Worm (Caenorhabditis elegans): ENCODE data around the gene rnr-1.

rnr-1 gene

DNA sequence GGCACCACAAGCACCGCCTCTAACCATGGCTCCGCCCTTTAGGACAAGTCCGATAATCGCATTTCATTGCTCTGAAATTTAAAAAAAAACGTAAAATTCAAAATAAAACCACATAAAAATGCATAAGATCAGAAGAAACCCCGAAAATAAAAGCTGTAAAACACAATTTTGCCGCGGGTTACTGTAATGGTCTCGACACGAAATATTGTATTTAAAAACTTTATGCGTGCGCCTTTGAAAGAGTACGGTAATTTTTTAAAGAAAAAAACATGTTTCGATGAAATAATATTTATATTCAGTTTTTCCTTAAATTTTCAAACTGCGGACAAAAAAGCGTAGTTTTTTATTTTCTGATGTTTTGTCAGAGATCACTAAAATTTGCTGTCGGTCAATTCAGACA is at the start of gene rnr-1:
Gene rnr-1, minus strand, starts transcription at position 77 of the 400 bp plus-strand sequence.
- TF ChIP-seq unc-62 (GFP tag; optimal IDR thresholded peaks at IDR 0.05) (no peak), zag-1 (tag; optimal IDR thresholded peaks at IDR 0.05) (no peak), ceh-9 (tag; optimal IDR thresholded peaks at IDR 0.05) (no peak), elt-2 (tag; optimal IDR thresholded peaks at IDR 0.05) (no peak), nhr-237 (tag; optimal IDR thresholded peaks at IDR 0.05) (no peak), nfya-1 (tag; optimal IDR thresholded peaks at IDR 0.05; ENCODE audit: insufficient read depth) (no peak), nhr-11 (tag; optimal IDR thresholded peaks at IDR 0.05) (no peak), elt-3 (tag; optimal IDR thresholded peaks at IDR 0.05) (no peak), mml-1 (tag; optimal IDR thresholded peaks at IDR 0.05) (no peak), jun-1 (tag; optimal IDR thresholded peaks at IDR 0.05) (no peak), nhr-12 (tag; optimal IDR thresholded peaks at IDR 0.05) (no peak), lin-15B (tag; optimal IDR thresholded peaks at IDR 0.05) (no peak), ztf-4 (tag; optimal IDR thresholded peaks at IDR 0.05) (no peak), pqm-1 (tag; optimal IDR thresholded peaks at IDR 0.05) (no peak), nhr-77 (tag; optimal IDR thresholded peaks at IDR 0.05) (no peak), pha-4 (tag; optimal IDR thresholded peaks at IDR 0.05) (no peak)

DNA sequence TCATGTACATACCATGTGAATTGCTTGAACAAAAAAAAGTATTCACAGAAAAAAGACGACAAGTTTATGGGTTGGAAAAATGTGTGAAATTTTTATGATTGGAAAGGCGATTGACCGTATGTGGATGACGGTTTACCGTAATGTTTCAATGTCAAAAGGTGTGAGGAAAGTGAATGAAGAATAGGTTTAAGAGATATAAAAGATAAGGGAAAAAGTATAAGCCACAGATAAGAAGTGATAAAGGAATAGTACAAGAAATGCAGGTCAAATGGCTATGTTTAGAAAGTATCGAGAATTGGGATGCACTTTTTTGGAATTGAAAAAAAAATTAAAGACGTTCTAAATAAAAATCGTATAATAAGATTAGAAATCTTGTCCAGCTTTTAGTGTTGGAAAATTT is 49.2 kb upstream of the rnr-1 start:
- TF ChIP-seq nhr-25 (tag; optimal IDR thresholded peaks at IDR 0.05) (peak; percentile 5), fkh-2 (tag; optimal IDR thresholded peaks at IDR 0.05) (no peak), elt-3 (tag; optimal IDR thresholded peaks at IDR 0.05) (peak in 1 of 3 experiments; percentile 89), nhr-23 (tag; optimal IDR thresholded peaks at IDR 0.05) (peak; percentile 7)

DNA sequence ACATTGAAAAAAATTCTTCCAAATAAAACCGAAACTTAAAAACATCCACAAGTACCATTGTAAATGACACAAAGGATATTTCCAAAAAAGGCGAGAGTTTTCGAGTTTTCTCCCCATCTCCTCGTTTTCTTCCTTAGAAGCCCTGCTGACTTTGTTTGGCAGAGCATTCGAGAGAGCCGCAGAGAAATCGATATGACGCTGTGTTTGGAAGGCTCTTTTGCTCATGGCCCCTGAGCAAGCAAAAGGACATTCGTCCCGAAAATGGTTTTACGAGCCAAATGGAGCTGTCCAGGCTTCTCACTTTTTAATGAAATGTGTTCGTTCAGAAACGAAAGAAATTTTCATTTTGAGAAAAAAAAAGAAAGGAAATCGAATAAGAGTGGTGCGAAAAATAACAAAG is 43.5 kb upstream of the rnr-1 start:
- TF ChIP-seq nfya-1 (tag; optimal IDR thresholded peaks at IDR 0.05; ENCODE audit: insufficient read depth) (peak; percentile 53), nhr-28 (tag; optimal IDR thresholded peaks at IDR 0.05) (no peak), lsy-12 (tag; optimal IDR thresholded peaks at IDR 0.05) (no peak), mdl-1 (tag; optimal IDR thresholded peaks at IDR 0.05) (no peak), snpc-4 (tag; optimal IDR thresholded peaks at IDR 0.05) (no peak), egl-5 (tag; optimal IDR thresholded peaks at IDR 0.05) (peak; percentile 54), mml-1 (tag; optimal IDR thresholded peaks at IDR 0.05) (no peak), eor-1 (tag; optimal IDR thresholded peaks at IDR 0.05) (no peak), hmg-11 (tag; optimal IDR thresholded peaks at IDR 0.05) (peak; percentile 42), ztf-11 (tag; optimal IDR thresholded peaks at IDR 0.05) (no peak), nhr-237 (tag; optimal IDR thresholded peaks at IDR 0.05) (no peak), nhr-25 (tag; optimal IDR thresholded peaks at IDR 0.05) (no peak), skn-1 (tag; optimal IDR thresholded peaks at IDR 0.05) (no peak), elt-2 (tag; optimal IDR thresholded peaks at IDR 0.05) (no peak), elt-3 (tag; optimal IDR thresholded peaks at IDR 0.05) (no peak), ceh-16 (tag; optimal IDR thresholded peaks at IDR 0.05) (no peak), fos-1 (tag; optimal IDR thresholded peaks at IDR 0.05) (no peak), pqm-1 (tag; optimal IDR thresholded peaks at IDR 0.05) (no peak), ceh-28 (tag; optimal IDR thresholded peaks at IDR 0.05) (no peak), elt-1 (tag; optimal IDR thresholded peaks at IDR 0.05) (no peak), ceh-9 (tag; optimal IDR thresholded peaks at IDR 0.05) (no peak), egl-27 (tag; optimal IDR thresholded peaks at IDR 0.05) (no peak), pha-4 (tag; optimal IDR thresholded peaks at IDR 0.05) (no peak), ZK546.5 (tag; optimal IDR thresholded peaks at IDR 0.05) (no peak), lin-15B (tag; optimal IDR thresholded peaks at IDR 0.05) (no peak), fkh-2 (tag; optimal IDR thresholded peaks at IDR 0.05) (no peak), nhr-67 (tag; optimal IDR thresholded peaks at IDR 0.05) (no peak), ama-1 (optimal IDR thresholded peaks at IDR 0.05) (no peak), unc-62 (GFP tag; optimal IDR thresholded peaks at IDR 0.05) (no peak), sea-2 (GFP tag; optimal IDR thresholded peaks at IDR 0.05) (peak; percentile 10), nhr-77 (tag; optimal IDR thresholded peaks at IDR 0.05) (no peak), tbx-2 (tag; optimal IDR thresholded peaks at IDR 0.05) (no peak), unc-39 (tag; optimal IDR thresholded peaks at IDR 0.05) (no peak), lin-39 (tag; optimal IDR thresholded peaks at IDR 0.05) (peak; percentile 51), zag-1 (tag; optimal IDR thresholded peaks at IDR 0.05) (no peak), nhr-43 (tag; optimal IDR thresholded peaks at IDR 0.05; ENCODE audit: poor library complexity, severe bottlenecking) (no peak), nhr-11 (tag; optimal IDR thresholded peaks at IDR 0.05) (no peak), ztf-4 (tag; optimal IDR thresholded peaks at IDR 0.05) (no peak), daf-12 (tag; optimal IDR thresholded peaks at IDR 0.05) (no peak)
